Fruit fly (Drosophila melanogaster) whole organism, pupa: ENCODE data around the gene CG14258.

Source experiments
- CG32121 ChIP-seq: fragments of 200-800 bp; sonication (Bioruptor generic); IDR thresholded peaks from 2 replicates; pipeline ENCODE4 v1.3.6; 2022; ENCODE audit warnings: missing biosample characterization, missing genetic modification characterization
- CG4496 ChIP-seq: fragments of 200-800 bp; sonication (Bioruptor generic); IDR thresholded peaks from 3 replicates; pipeline ENCODE4 v1.3.6; 2022; ENCODE audit warnings: missing biosample characterization, missing genetic modification characterization
- CG8301 ChIP-seq: fragments of 200-800 bp; sonication (Bioruptor generic); optimal IDR thresholded peaks from 2 replicates; lab custom pipeline; 2018; ENCODE audit warnings: missing biosample characterization, mild to moderate bottlenecking, missing genetic modification characterization
- Ets98B ChIP-seq: fragments of 200-800 bp; sonication (Bioruptor generic); IDR thresholded peaks from 2 replicates; pipeline ENCODE4 v1.3.6; 2022; ENCODE audit warnings: missing biosample characterization, missing genetic modification characterization
- Pif1B ChIP-seq: fragments of 200-800 bp; sonication (Bioruptor generic); optimal IDR thresholded peaks from 3 replicates; lab custom pipeline; 2016; ENCODE audit warnings: missing biosample characterization, missing genetic modification characterization
- gl ChIP-seq: fragments of 200-800 bp; sonication (Bioruptor generic); optimal IDR thresholded peaks from 2 replicates; lab custom pipeline; 2018; ENCODE audit warnings: missing biosample characterization, mild to moderate bottlenecking, missing genetic modification characterization

DNA sequence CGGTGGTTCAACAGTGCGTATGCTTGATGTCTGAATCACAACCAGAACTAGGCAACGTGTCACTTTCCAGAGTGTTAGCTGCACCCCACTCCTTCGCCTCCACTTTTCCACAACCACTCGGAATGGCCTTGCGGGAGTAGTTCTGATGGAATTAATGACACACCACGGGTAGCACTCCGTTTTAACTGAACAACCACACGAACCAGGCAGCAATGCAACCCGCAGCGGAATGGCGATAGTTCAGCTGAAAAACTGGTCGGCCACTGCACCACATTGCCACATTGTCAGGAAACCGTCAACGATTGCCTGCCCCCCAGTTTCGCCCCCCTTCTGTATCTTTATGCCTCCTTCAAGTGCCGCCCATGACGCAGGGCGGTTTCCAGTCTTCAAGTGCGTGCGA, 5.4 kb upstream of the CG14258 start, which contains the start of gene Cpr97Ea:
- TF ChIP-seq Ets98B (GFP tag; lab: Robert Waterston, UW) (no peak), Pif1B (GFP tag; lab: Kevin White, UChicago) (no peak), CG32121 (GFP tag; lab: Robert Waterston, UW) (no peak), CG8301 (no peak), CG4496 (GFP tag; lab: Robert Waterston, UW) (no peak), gl (no peak)
